Fruit fly (Drosophila melanogaster): ENCODE measurements around the gene Cpsf73.

DNA sequence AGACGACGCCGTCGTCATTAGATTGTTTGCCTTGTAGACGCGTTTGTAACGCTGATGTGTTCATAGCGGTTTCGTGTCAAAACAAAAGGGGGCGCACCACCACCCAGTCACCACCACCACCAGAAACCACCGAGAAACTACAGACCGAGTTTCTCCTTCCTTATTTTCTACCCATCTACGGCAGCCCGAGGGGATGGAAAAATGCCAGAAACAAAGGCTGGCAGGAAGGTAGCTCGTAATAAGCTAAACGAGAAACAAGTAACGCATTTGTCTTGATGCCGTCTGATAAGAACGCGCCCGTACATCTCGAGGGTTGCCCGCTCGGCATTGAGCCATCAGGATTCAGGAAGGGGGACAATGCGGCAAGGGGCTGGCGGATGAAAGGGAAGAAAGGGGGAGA is 44.1 kb upstream of the Cpsf73 start:
- TF ChIP-seq fd96Ca (GFP tag; IDR thresholded peaks at IDR 0.05) (no peak), CG10348 (GFP tag; IDR thresholded peaks at IDR 0.05) (no peak), CG15710 (tag; optimal IDR thresholded peaks at IDR 0.05) (no peak), CG13204 (GFP tag; optimal IDR thresholded peaks at IDR 0.05) (no peak), CG34367 (tag; optimal IDR thresholded peaks at IDR 0.05) (no peak), rn (GFP tag; IDR thresholded peaks at IDR 0.05) (no peak), CG14655 (GFP tag; optimal IDR thresholded peaks at IDR 0.05) (no peak)
